ENCODE assay signal across 4 worm cellular contexts in genomic region chrII:10714262-10714933, ce11.
TF ChIP-seq lines count a peak whose summit lies in the region.

dph-2 (minus strand) TSS chrII:10714297.
C09G5.7 (plus strand) TSS chrII:10714883.

TF ChIP-seq in whole organism, L1 larva, 84 proteins besides CTCF, POLR2A, EP300 and RAD21 (continued from another document and continues in another):
- TF ChIP-seq swsn-7 (tag; optimal IDR thresholded peaks at IDR 0.05; lab: Kevin White, UChicago) = no peak
- no peak for TF ChIP-seq mab-9 (GFP tag; IDR thresholded peaks at IDR 0.05; lab: Robert Waterston, UW)
- TF ChIP-seq pqm-1 (tag; optimal IDR thresholded peaks at IDR 0.05; lab: Kevin White, UChicago) = no peak
- no peak for TF ChIP-seq nhr-84 (tag; optimal IDR thresholded peaks at IDR 0.05; lab: Kevin White, UChicago)
- TF ChIP-seq fos-1 (tag; optimal IDR thresholded peaks at IDR 0.05; lab: Kevin White, UChicago) = no peak
- no peak for TF ChIP-seq elt-2 (tag; optimal IDR thresholded peaks at IDR 0.05; lab: Kevin White, UChicago)
- no peak for TF ChIP-seq ceh-8 (GFP tag; optimal IDR thresholded peaks at IDR 0.05; lab: Kevin White, UChicago)
- no peak for TF ChIP-seq hlh-4 (tag; optimal IDR thresholded peaks at IDR 0.05; lab: Kevin White, UChicago)
- TF ChIP-seq fkh-4 (tag; optimal IDR thresholded peaks at IDR 0.05; lab: Kevin White, UChicago; ENCODE audit: borderline replicate concordance) = peak; percentile 10
- TF ChIP-seq rnt-1 (tag; optimal IDR thresholded peaks at IDR 0.05; lab: Kevin White, UChicago) = peak; percentile 82
- TF ChIP-seq ama-1 (optimal IDR thresholded peaks at IDR 0.05; lab: Kevin White, UChicago) = no peak
- TF ChIP-seq C34B4.2 (tag; optimal IDR thresholded peaks at IDR 0.05; lab: Kevin White, UChicago) = no peak
- TF ChIP-seq efl-1 (optimal IDR thresholded peaks at IDR 0.05; lab: Kevin White, UChicago) = peak; percentile 74 to 90
- TF ChIP-seq efl-1 (GFP tag; optimal IDR thresholded peaks at IDR 0.05 in 1 of 2; lab: Kevin White, UChicago) = peak; percentile 89 to 99
- TF ChIP-seq dsc-1 (tag; optimal IDR thresholded peaks at IDR 0.05; lab: Kevin White, UChicago) = peak; percentile 7
- TF ChIP-seq sptf-1 (tag; optimal IDR thresholded peaks at IDR 0.05; lab: Kevin White, UChicago) = no peak
- no peak for TF ChIP-seq grh-1 (GFP tag; IDR thresholded peaks at IDR 0.05; lab: Robert Waterston, UW)
- TF ChIP-seq ztf-4 (tag; optimal IDR thresholded peaks at IDR 0.05; lab: Kevin White, UChicago) = no peak
- peak; percentile 24 for TF ChIP-seq mep-1 (tag; optimal IDR thresholded peaks at IDR 0.05; lab: Kevin White, UChicago)
- no peak for TF ChIP-seq unc-86 (tag; optimal IDR thresholded peaks at IDR 0.05; lab: Kevin White, UChicago)
- TF ChIP-seq snpc-4 (tag; optimal IDR thresholded peaks at IDR 0.05; lab: Kevin White, UChicago) = no peak
- TF ChIP-seq C16A3.4 (tag; optimal IDR thresholded peaks at IDR 0.05; lab: Kevin White, UChicago) = no peak
- TF ChIP-seq zag-1 (tag; optimal IDR thresholded peaks at IDR 0.05; lab: Kevin White, UChicago) = no peak
- no peak for TF ChIP-seq ceh-63 (GFP tag; optimal IDR thresholded peaks at IDR 0.05; lab: Kevin White, UChicago)
- TF ChIP-seq mdl-1 (tag; optimal IDR thresholded peaks at IDR 0.05; lab: Kevin White, UChicago) = no peak
- TF ChIP-seq unc-62 (GFP tag; optimal IDR thresholded peaks at IDR 0.05; lab: Kevin White, UChicago) = no peak
- peak; percentile 54 for TF ChIP-seq skn-1 (tag; optimal IDR thresholded peaks at IDR 0.05; lab: Kevin White, UChicago)
- no peak for TF ChIP-seq ceh-82 (tag; optimal IDR thresholded peaks at IDR 0.05; lab: Kevin White, UChicago)
- peak; percentile 35 for TF ChIP-seq lin-15B (tag; optimal IDR thresholded peaks at IDR 0.05; lab: Kevin White, UChicago)
- no peak for TF ChIP-seq aly-2 (tag; optimal IDR thresholded peaks at IDR 0.05; lab: Kevin White, UChicago)
- TF ChIP-seq zip-4 (GFP tag; optimal IDR thresholded peaks at IDR 0.05; lab: Kevin White, UChicago) = no peak
- TF ChIP-seq nhr-85 (tag; lab: Kevin White, UChicago) = peak; percentile 64
- TF ChIP-seq alr-1 (tag; optimal IDR thresholded peaks at IDR 0.05; lab: Kevin White, UChicago; ENCODE audit: borderline replicate concordance) = no peak
- TF ChIP-seq lin-35 (GFP tag; optimal IDR thresholded peaks at IDR 0.05; lab: Kevin White, UChicago) = peak; percentile 87 to 93
- no peak for TF ChIP-seq tlp-1 (tag; optimal IDR thresholded peaks at IDR 0.05; lab: Kevin White, UChicago)

TF ChIP-seq in whole organism, L2 larva, 48 proteins besides CTCF, POLR2A, EP300 and RAD21 (continued from another document):
- no peak for TF ChIP-seq mdl-1 (tag; optimal IDR thresholded peaks at IDR 0.05; lab: Kevin White, UChicago)

TF ChIP-seq in whole organism, L4 larva, 104 proteins besides CTCF, POLR2A, EP300 and RAD21 (continued from another document):
- TF ChIP-seq unc-130 (GFP tag; optimal IDR thresholded peaks at IDR 0.05; lab: Kevin White, UChicago) (peak; percentile 53), Y48G9A.11 (GFP tag; IDR thresholded peaks at IDR 0.05; lab: Robert Waterston, UW) (no peak), madf-5 (GFP tag; IDR thresholded peaks at IDR 0.05; lab: Robert Waterston, UW) (no peak)

TF ChIP-seq in whole organism, young adult, 124 proteins besides CTCF, POLR2A, EP300 and RAD21 (continued from another document):
- no peak for TF ChIP-seq nhr-90 (tag; optimal IDR thresholded peaks at IDR 0.05; lab: Kevin White, UChicago)
- no peak for TF ChIP-seq zim-3 (tag; optimal IDR thresholded peaks at IDR 0.05; lab: Kevin White, UChicago)
- no peak for TF ChIP-seq ceh-100 (GFP tag; IDR thresholded peaks at IDR 0.05; lab: Robert Waterston, UW)
- no peak for TF ChIP-seq ama-1 (optimal IDR thresholded peaks at IDR 0.05; lab: Kevin White, UChicago)
- TF ChIP-seq ama-1 (GFP tag; optimal IDR thresholded peaks at IDR 0.05; lab: Kevin White, UChicago) = no peak
- TF ChIP-seq tlf-1 (GFP tag; optimal IDR thresholded peaks at IDR 0.05; lab: Kevin White, UChicago) = no peak
TF ChIP-seq in whole organism, young adult: peak in this region for 8.
